Worm (Caenorhabditis elegans) whole organism, late embryonic: ENCODE data around the gene T04F3.3.

Experiments used
- ahr-1 ChIP-seq: sonication (generic microtip); optimal IDR thresholded peaks from 2 replicates; lab custom pipeline; 2016; ENCODE audit warnings: missing genetic modification characterization, missing compliant biosample characterization
- ceh-14 ChIP-seq: sonication (generic microtip); optimal IDR thresholded peaks from 2 replicates; lab custom pipeline; 2016; ENCODE audit warnings: missing genotype, missing genetic modification characterization, missing compliant biosample characterization
- ceh-2 ChIP-seq: sonication (generic microtip); optimal IDR thresholded peaks from 2 replicates; lab custom pipeline; 2016; ENCODE audit warnings: missing genotype, missing genetic modification characterization, missing compliant biosample characterization
- elt-2 ChIP-seq: sonication (generic microtip); optimal IDR thresholded peaks from 2 replicates; lab custom pipeline; 2016; ENCODE audit warnings: missing genetic modification reagents, missing genetic modification characterization, missing compliant biosample characterization
- fkh-10 ChIP-seq: fragments of 150-350 bp; optimal IDR thresholded peaks from 2 replicates; lab custom pipeline; 2014; ENCODE audit warnings: missing biosample characterization, missing genetic modification reagents, missing genetic modification characterization
- gmeb-2 ChIP-seq: sonication (generic microtip); optimal IDR thresholded peaks from 2 replicates; lab custom pipeline; 2016; ENCODE audit warnings: missing genetic modification characterization, inconsistent platforms, missing compliant biosample characterization
- hlh-30 ChIP-seq: sonication (generic microtip); optimal IDR thresholded peaks from 2 replicates; lab custom pipeline; 2017; ENCODE audit warnings: antibody characterized with exemption, missing genetic modification characterization, missing compliant biosample characterization; ENCODE audit not compliant: insufficient read depth
- nhr-232 ChIP-seq: sonication (generic microtip); optimal IDR thresholded peaks from 2 replicates; lab custom pipeline; 2016; ENCODE audit warnings: missing genetic modification characterization, missing compliant biosample characterization
- npax-4 ChIP-seq: sonication (generic microtip); optimal IDR thresholded peaks from 2 replicates; lab custom pipeline; 2016; ENCODE audit warnings: missing genetic modification characterization, missing compliant biosample characterization

DNA sequence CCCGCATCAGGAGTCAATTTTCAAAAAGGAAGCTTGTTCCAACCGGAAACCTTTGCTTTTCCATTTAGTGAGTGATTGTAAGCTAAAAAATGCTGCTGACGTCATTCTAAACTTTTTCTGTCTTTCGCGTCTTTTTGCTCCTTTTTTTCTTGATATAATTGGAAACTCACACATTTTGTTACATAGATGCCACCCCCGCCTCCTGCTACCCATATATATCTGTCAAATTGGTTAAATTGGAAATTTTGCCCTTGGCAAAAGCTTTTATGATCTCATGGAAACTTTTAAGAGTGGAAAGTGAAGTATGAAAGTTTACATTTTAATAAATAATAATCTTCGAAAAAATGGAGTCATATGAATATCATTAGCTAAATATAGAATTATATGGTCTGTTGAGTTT, 51.2 kb downstream of the T04F3.3 start:
- no peak for TF ChIP-seq nhr-232
- TF ChIP-seq gmeb-2 (tag; lab: Kevin White, UChicago), result no peak
- TF ChIP-seq npax-4 (tag; lab: Kevin White, UChicago), result no peak
- no peak for TF ChIP-seq ahr-1 (tag; lab: Kevin White, UChicago)
- no peak for TF ChIP-seq fkh-10
- TF ChIP-seq elt-2, result no peak
- TF ChIP-seq ceh-14, result no peak
- no peak for TF ChIP-seq ceh-2 (tag; lab: Kevin White, UChicago)
- no peak for TF ChIP-seq hlh-30 (tag; lab: Kevin White, UChicago)
